Worm (Caenorhabditis elegans) whole organism, young adult: ENCODE data around the gene atg-2.

ENCODE experiments used
- B0035.1 ChIP-seq: sonication (generic microtip); optimal IDR thresholded peaks from 2 replicates; lab custom pipeline; 2016; ENCODE audit warnings: missing genetic modification characterization, mild to moderate bottlenecking, missing compliant biosample characterization, missing genotype, missing genetic modification reagents
- B0261.1 ChIP-seq: sonication (generic microtip); optimal IDR thresholded peaks from 2 replicates; lab custom pipeline; 2016; ENCODE audit warnings: mild to moderate bottlenecking, missing genetic modification characterization, moderate library complexity, missing compliant biosample characterization
- D2030.7 ChIP-seq: fragments of 200-800 bp; sonication (Bioruptor generic); IDR thresholded peaks from 2 replicates; pipeline ENCODE4 v1.3.6; 2022; ENCODE audit warnings: missing genetic modification reagents, missing genetic modification characterization, missing compliant biosample characterization
- F23B12.7 ChIP-seq: sonication (generic microtip); optimal IDR thresholded peaks from 2 replicates; lab custom pipeline; 2017; ENCODE audit warnings: missing genetic modification characterization, mild to moderate bottlenecking, missing compliant biosample characterization, antibody characterized with exemption, moderate library complexity; ENCODE audit not compliant: insufficient read depth
- F37B4.10 ChIP-seq: fragments of 200-800 bp; sonication (Bioruptor generic); IDR thresholded peaks from 2 replicates; pipeline ENCODE4 v1.3.6; 2022; ENCODE audit warnings: missing genetic modification characterization, missing compliant biosample characterization
- F39B2.1 ChIP-seq: fragments of 200-800 bp; sonication (Bioruptor generic); IDR thresholded peaks from 2 replicates; pipeline ENCODE4 v1.3.6; 2022; ENCODE audit warnings: missing genetic modification reagents, missing genetic modification characterization, missing compliant biosample characterization
- F52B5.7 ChIP-seq: sonication (generic microtip); optimal IDR thresholded peaks from 2 replicates; lab custom pipeline; 2016; ENCODE audit warnings: mild to moderate bottlenecking, missing genetic modification characterization, missing compliant biosample characterization
- K11D2.4 ChIP-seq: fragments of 200-800 bp; sonication (Bioruptor generic); IDR thresholded peaks from 2 replicates; pipeline ENCODE4 v1.3.6; 2022; ENCODE audit warnings: missing genetic modification reagents, missing genetic modification characterization, missing compliant biosample characterization
- T07F8.4 ChIP-seq: sonication (generic microtip); optimal IDR thresholded peaks from 2 replicates; lab custom pipeline; 2016; ENCODE audit warnings: mild to moderate bottlenecking, missing genetic modification characterization, moderate library complexity, missing compliant biosample characterization
- T26A5.8 ChIP-seq: sonication (generic microtip); optimal IDR thresholded peaks from 2 replicates; lab custom pipeline; 2016; ENCODE audit warnings: missing genetic modification characterization, missing compliant biosample characterization
- Y79H2A.3 ChIP-seq: fragments of 200-800 bp; sonication (Bioruptor generic); conservative IDR thresholded peaks from 2 replicates; pipeline ENCODE4 v1.3.6; 2022; ENCODE audit warnings: missing genetic modification reagents, missing genetic modification characterization, missing compliant biosample characterization
- atf-7 ChIP-seq: sonication (generic microtip); optimal IDR thresholded peaks from 2 replicates; lab custom pipeline; 2017; ENCODE audit warnings: mild to moderate bottlenecking, missing genetic modification characterization, missing compliant biosample characterization
- athp-1 ChIP-seq: sonication (generic microtip); optimal IDR thresholded peaks from 2 replicates; lab custom pipeline; 2017; ENCODE audit warnings: mild to moderate bottlenecking, missing genetic modification characterization, missing compliant biosample characterization
- bed-1 ChIP-seq: fragments of 200-800 bp; sonication (Bioruptor generic); IDR thresholded peaks from 2 replicates; pipeline ENCODE4 v1.3.6; 2022; ENCODE audit warnings: missing genetic modification reagents, missing genetic modification characterization, missing compliant biosample characterization
- ceh-91 ChIP-seq: fragments of 200-800 bp; sonication (Bioruptor generic); IDR thresholded peaks from 2 replicates; pipeline ENCODE4 v1.3.6; 2022; ENCODE audit warnings: missing genetic modification reagents, missing genetic modification characterization, missing compliant biosample characterization
- chd-7 ChIP-seq: sonication (generic microtip); optimal IDR thresholded peaks from 2 replicates; lab custom pipeline; 2016; ENCODE audit warnings: mild to moderate bottlenecking, missing genetic modification characterization, moderate library complexity, missing compliant biosample characterization
- die-1 ChIP-seq: sonication (generic microtip); optimal IDR thresholded peaks from 2 replicates; lab custom pipeline; 2016; ENCODE audit warnings: missing genotype, mild to moderate bottlenecking, missing genetic modification characterization, missing compliant biosample characterization
- dpl-1 ChIP-seq: fragments of 150-350 bp; optimal IDR thresholded peaks from 2 replicates; lab custom pipeline; 2014; ENCODE audit warnings: missing biosample characterization, missing genetic modification reagents, missing genetic modification characterization
- efl-1 ChIP-seq: fragments of 150-350 bp; optimal IDR thresholded peaks from 2 replicates; lab custom pipeline; 2014; ENCODE audit warnings: missing biosample characterization, missing genetic modification reagents, missing genetic modification characterization
- him-1 ChIP-seq: sonication (generic microtip); optimal IDR thresholded peaks from 2 replicates; lab custom pipeline; 2016; ENCODE audit warnings: missing genotype, missing genetic modification reagents, missing genetic modification characterization, missing compliant biosample characterization
- hmg-20 ChIP-seq: fragments of 200-800 bp; sonication (Bioruptor generic); IDR thresholded peaks from 2 replicates; pipeline ENCODE4 v1.3.6; 2022; ENCODE audit warnings: missing genetic modification reagents, missing genetic modification characterization, missing compliant biosample characterization
- hrde-1 ChIP-seq: sonication (generic microtip); optimal IDR thresholded peaks from 2 replicates; lab custom pipeline; 2016; ENCODE audit warnings: missing genetic modification characterization, mild to moderate bottlenecking, missing compliant biosample characterization, moderate library complexity, missing genotype, missing genetic modification reagents, borderline replicate concordance
- hsf-1 ChIP-seq: fragments of 200-800 bp; sonication (Bioruptor generic); IDR thresholded peaks from 2 replicates; pipeline ENCODE4 v1.3.6; 2022; ENCODE audit warnings: missing genetic modification reagents, missing genetic modification characterization, missing compliant biosample characterization
- let-607 ChIP-seq, 2 experiments: fragments of 200-800 bp in 1 of 2; sonication (Bioruptor generic) in 1 of 2; sonication (generic microtip) in 1 of 2; optimal IDR thresholded peaks; 2 replicates each; lab custom pipeline; 2016 to 2018; ENCODE audit warnings: mild to moderate bottlenecking in 2 of 2, missing compliant biosample characterization in 2 of 2, missing genetic modification characterization in 2 of 2, moderate library complexity in 2 of 2, missing genotype in 1 of 2
- lin-40 ChIP-seq: sonication (generic microtip); optimal IDR thresholded peaks from 2 replicates; lab custom pipeline; 2016; ENCODE audit warnings: missing genetic modification characterization, mild to moderate bottlenecking, missing compliant biosample characterization, missing genotype, missing genetic modification reagents
- lir-1 ChIP-seq: fragments of 200-800 bp; sonication (Bioruptor generic); conservative IDR thresholded peaks from 2 replicates; pipeline ENCODE4 v1.3.6; 2022; ENCODE audit warnings: missing genetic modification reagents, missing genetic modification characterization, missing compliant biosample characterization
- madf-10 ChIP-seq: sonication (generic microtip); optimal IDR thresholded peaks from 2 replicates; lab custom pipeline; 2016; ENCODE audit warnings: mild to moderate bottlenecking, missing genetic modification characterization, missing compliant biosample characterization
- mcd-1 ChIP-seq: fragments of 200-800 bp; sonication (Bioruptor generic); IDR thresholded peaks from 2 replicates; pipeline ENCODE4 v1.3.6; 2022; ENCODE audit warnings: missing genetic modification reagents, missing genetic modification characterization, missing compliant biosample characterization
- nfya-1 ChIP-seq: sonication (generic microtip); optimal IDR thresholded peaks from 2 replicates; lab custom pipeline; 2017; ENCODE audit warnings: antibody characterized with exemption, missing compliant biosample characterization, missing genetic modification characterization, borderline replicate concordance; ENCODE audit not compliant: insufficient read depth
- nfyb-1 ChIP-seq: fragments of 200-800 bp; sonication (Bioruptor generic); IDR thresholded peaks from 2 replicates; pipeline ENCODE4 v1.3.6; 2022; ENCODE audit warnings: missing genetic modification reagents, missing genetic modification characterization, missing compliant biosample characterization
- nhr-179 ChIP-seq: sonication (generic microtip); optimal IDR thresholded peaks from 2 replicates; lab custom pipeline; 2016; ENCODE audit warnings: mild to moderate bottlenecking, missing genetic modification characterization, missing compliant biosample characterization
- nhr-90 ChIP-seq: sonication (generic microtip); optimal IDR thresholded peaks from 2 replicates; lab custom pipeline; 2016; ENCODE audit warnings: missing genotype, mild to moderate bottlenecking, missing genetic modification characterization, missing compliant biosample characterization
- snpc-3.4 ChIP-seq: sonication (generic microtip); optimal IDR thresholded peaks from 2 replicates; lab custom pipeline; 2017; ENCODE audit warnings: missing genetic modification characterization, mild to moderate bottlenecking, missing compliant biosample characterization, antibody characterized with exemption, moderate library complexity, missing genotype, missing genetic modification reagents
- somi-1 ChIP-seq: fragments of 200-800 bp; sonication (Bioruptor generic); optimal IDR thresholded peaks from 2 replicates; lab custom pipeline; 2018; ENCODE audit warnings: mild to moderate bottlenecking, missing genetic modification characterization, missing compliant biosample characterization
- tbp1 ChIP-seq: fragments of 200-800 bp; sonication (Bioruptor generic); optimal IDR thresholded peaks from 2 replicates; lab custom pipeline; 2018; ENCODE audit warnings: mild to moderate bottlenecking, missing genetic modification characterization, missing compliant biosample characterization
- tlf-1 ChIP-seq: fragments of 200-800 bp; sonication (Bioruptor generic); optimal IDR thresholded peaks from 2 replicates; lab custom pipeline; 2018; ENCODE audit warnings: mild to moderate bottlenecking, missing genetic modification characterization, missing compliant biosample characterization
- unc-62 ChIP-seq: fragments of 150-350 bp; optimal IDR thresholded peaks from 2 replicates; lab custom pipeline; 2014; ENCODE audit warnings: missing biosample characterization, missing genetic modification reagents, missing genetic modification characterization
- ztf-28 ChIP-seq: fragments of 200-800 bp; sonication (Bioruptor generic); IDR thresholded peaks from 2 replicates; pipeline ENCODE4 v1.3.6; 2022; ENCODE audit warnings: missing genetic modification reagents, missing genetic modification characterization, missing compliant biosample characterization

Gene atg-2

DNA sequence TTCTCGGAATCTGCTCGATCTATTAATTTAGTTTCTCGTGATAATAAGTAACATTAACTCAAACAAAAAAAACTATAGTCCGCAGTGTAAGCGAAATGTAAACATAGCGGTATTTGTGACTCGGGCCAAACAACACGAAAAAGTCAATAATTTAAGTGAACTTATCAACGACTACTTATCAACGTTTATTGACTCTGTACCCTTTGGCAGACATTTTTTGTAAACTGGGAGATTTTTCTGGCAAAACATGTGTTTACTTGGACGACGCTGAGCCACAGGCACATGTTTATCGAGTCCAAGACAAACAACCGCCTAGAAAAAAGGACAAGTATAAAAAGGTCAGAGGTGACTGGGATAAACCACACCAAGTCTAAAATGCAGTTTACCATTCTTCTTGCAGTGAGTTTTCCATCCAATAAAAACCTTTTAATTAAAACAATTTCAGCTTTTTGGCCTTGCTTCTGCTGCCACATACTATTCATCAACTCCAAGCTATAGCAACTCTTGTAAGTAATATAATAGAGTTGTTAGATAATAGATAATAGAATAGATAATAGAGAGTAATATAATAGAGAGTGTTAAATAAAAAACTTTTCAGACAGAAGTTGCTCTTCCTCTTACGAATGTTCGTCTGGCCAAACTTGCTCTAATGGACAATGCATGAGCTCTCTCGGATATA, 38.0 kb downstream of the atg-2 start, which contains the start of gene C53B7.3 (continued):
- TF ChIP-seq Y79H2A.3 (GFP tag; lab: Robert Waterston, UW) = no peak
- no peak for TF ChIP-seq K11D2.4 (GFP tag; lab: Robert Waterston, UW)
- no peak for TF ChIP-seq nfyb-1
- no peak for TF ChIP-seq ceh-91
- no peak for TF ChIP-seq nfya-1 (tag; lab: Kevin White, UChicago)

DNA sequence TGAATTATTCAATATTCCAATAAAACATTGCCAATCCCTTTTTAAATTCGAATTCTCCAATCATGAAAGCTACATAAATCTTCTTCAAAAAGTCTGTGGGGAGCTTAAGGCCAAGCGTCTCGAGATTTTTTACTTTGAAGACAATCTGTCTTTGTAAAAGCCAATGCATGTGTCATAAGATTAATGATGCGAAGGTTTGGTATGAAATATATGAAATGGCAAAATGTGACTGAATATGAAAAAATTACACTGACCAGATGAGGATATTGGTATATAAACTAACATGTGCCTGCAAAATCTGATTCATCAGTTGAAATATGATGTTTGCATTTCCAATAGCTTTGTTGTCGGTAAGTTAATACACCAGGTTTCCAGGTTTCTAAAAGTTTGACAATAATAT, 39.4 kb downstream of the atg-2 start, which contains the start of gene C53B7.2:
C53B7.2 (plus strand) TSS at position 301 of the 400 bp plus-strand sequence.
- TF ChIP-seq lin-40 (tag; lab: Kevin White, UChicago) (no peak), snpc-3.4 (tag; lab: Kevin White, UChicago) (no peak), him-1 (tag; lab: Kevin White, UChicago) (no peak), ztf-28 (GFP tag; lab: Robert Waterston, UW) (no peak)

DNA sequence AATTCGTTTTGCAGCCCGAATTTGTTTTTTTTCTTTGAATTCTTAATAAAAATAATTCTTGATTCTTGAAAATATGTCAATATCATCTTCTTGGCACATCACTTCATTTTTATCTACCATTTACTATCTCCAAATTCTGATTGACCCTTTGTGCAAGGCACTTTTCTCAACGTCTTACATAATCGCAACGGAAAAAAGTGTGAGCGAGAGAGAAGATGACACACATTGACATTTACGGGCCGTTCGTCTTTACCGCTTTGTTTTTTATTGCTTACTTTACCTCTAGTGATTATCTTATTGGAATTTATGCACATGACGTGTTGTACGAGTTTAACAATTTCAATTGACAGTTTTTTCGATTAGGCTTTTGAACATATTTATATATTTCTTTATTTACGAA, 42.0 kb downstream of the atg-2 start:
- TF ChIP-seq D2030.7 (GFP tag; lab: Robert Waterston, UW) (no peak), hrde-1 (tag; lab: Kevin White, UChicago) (no peak), B0261.1 (tag; lab: Kevin White, UChicago) (no peak), nhr-90 (tag; lab: Kevin White, UChicago) (no peak), lir-1 (no peak), him-1 (tag; lab: Kevin White, UChicago) (no peak), nhr-179 (no peak), dpl-1 (GFP tag; lab: Kevin White, UChicago) (no peak), let-607 (tag; optimal IDR thresholded peaks at IDR 0.05; lab: Kevin White, UChicago) (no peak), unc-62 (GFP tag; lab: Kevin White, UChicago) (no peak), madf-10 (no peak), hsf-1 (GFP tag; lab: Robert Waterston, UW) (no peak), tbp1 (GFP tag; lab: Kevin White, UChicago) (no peak), athp-1 (tag; lab: Kevin White, UChicago) (no peak), bed-1 (GFP tag; lab: Robert Waterston, UW) (no peak)

DNA sequence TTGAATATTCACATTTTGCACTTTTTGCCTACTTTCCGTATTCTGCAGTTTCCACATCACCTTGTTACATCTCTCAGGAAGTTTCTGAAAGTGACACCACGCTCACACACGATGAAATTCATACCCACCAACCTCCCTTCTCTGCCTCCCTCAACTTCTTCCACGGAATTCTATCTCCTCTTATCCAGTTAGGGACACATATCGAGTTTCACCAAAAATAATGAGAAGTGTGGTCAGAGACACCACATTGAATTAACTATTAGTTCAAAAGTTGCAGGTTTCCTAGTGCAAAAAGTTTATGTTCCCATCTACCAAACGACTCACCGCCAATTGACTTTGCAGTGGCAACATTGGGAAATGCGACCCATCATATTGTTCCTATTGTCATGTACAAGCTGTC, 43.8 kb downstream of the atg-2 start:
- TF ChIP-seq F23B12.7 (tag; lab: Kevin White, UChicago) = no peak
- TF ChIP-seq efl-1 (GFP tag; lab: Kevin White, UChicago) = no peak
- no peak for TF ChIP-seq nfyb-1
- no peak for TF ChIP-seq tlf-1 (GFP tag; lab: Kevin White, UChicago)
- TF ChIP-seq B0035.1 (tag; lab: Kevin White, UChicago) = no peak
- no peak for TF ChIP-seq mcd-1 (GFP tag; lab: Robert Waterston, UW)
- TF ChIP-seq F37B4.10 (GFP tag; lab: Robert Waterston, UW) = no peak
- no peak for TF ChIP-seq bed-1 (GFP tag; lab: Robert Waterston, UW)
- TF ChIP-seq somi-1 (GFP tag; lab: Kevin White, UChicago) = no peak
- TF ChIP-seq T07F8.4 = no peak
- TF ChIP-seq F39B2.1 = no peak
- no peak for TF ChIP-seq hmg-20 (GFP tag; lab: Robert Waterston, UW)
- no peak for TF ChIP-seq T26A5.8
- TF ChIP-seq F52B5.7 (tag; lab: Kevin White, UChicago) = no peak
- TF ChIP-seq chd-7 (tag; lab: Kevin White, UChicago) = no peak
- TF ChIP-seq atf-7 (tag; lab: Kevin White, UChicago) = no peak
- no peak for TF ChIP-seq die-1 (tag; lab: Kevin White, UChicago)
